Worm (Caenorhabditis elegans) whole organism, mixed stage, embryonic: Measurements from ENCODE around the gene T26H10.2.

Experiments used
- elt-3 ChIP-seq: fragments of 150-350 bp; optimal IDR thresholded peaks from 2 replicates; lab custom pipeline; 2014; ENCODE audit warnings: missing biosample characterization, missing genetic modification characterization
- nhr-28 ChIP-seq: fragments of 150-350 bp; optimal IDR thresholded peaks from 2 replicates; lab custom pipeline; 2014; ENCODE audit warnings: missing biosample characterization, missing genetic modification characterization
- nhr-76 ChIP-seq: sonication (generic microtip); optimal IDR thresholded peaks from 2 replicates; lab custom pipeline; 2017; ENCODE audit warnings: missing biosample characterization, missing genetic modification characterization
- unc-62 ChIP-seq: fragments of 150-350 bp; optimal IDR thresholded peaks from 2 replicates; lab custom pipeline; 2014; ENCODE audit warnings: missing biosample characterization, missing genetic modification reagents, missing genetic modification characterization

DNA sequence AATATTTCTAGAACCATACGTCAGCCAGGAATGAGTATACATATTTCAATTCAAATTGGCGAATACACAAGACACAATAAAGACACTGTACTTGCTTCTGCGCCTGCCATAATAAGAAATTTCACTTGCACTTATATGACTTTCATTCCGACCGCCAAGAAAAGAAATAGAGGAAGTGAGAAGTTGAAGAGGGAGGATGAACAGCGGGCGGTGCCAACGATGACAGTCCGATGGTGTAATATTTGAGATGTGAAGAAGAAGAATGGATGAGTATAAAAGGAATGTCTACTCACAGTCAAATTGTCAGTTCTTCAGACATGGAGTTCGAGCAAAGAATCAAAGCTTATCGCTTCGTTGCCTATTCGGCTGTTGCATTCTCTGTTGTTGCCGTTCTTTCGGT, 39.4 kb downstream of the T26H10.2 start, which contains the start of gene col-154:
- TF ChIP-seq nhr-28 (tag; lab: Kevin White, UChicago): no peak
- TF ChIP-seq nhr-76 (tag; lab: Kevin White, UChicago): no peak
- no peak for TF ChIP-seq unc-62
- TF ChIP-seq elt-3: no peak
